Fruit fly (Drosophila melanogaster): ENCODE measurements around the gene Rpn3.

Rpn3 gene

DNA sequence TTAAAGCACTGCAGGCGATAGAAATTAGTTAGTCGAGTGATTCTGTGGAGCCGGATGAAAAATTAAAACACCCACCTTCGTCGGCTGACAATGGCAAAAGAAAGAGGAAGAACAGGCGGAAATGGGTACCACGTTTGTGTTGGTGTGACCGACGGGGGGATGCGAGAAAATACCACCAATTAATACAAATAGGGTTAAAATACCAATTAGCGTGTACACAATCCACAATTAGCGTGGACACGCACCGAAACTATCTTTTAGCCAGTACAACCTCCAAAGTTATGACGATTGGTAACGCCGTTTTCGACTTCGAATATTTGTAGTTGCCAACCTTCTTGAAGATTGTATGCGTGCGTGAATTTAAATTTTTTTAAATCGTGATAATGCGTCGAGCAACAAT is 42.5 kb upstream of the Rpn3 start, which contains the start of gene RpL30 (continued):
- peak; percentile 99 for TF ChIP-seq Lhr (GFP tag; optimal IDR thresholded peaks at IDR 0.05)
- TF ChIP-seq nmo (GFP tag; optimal IDR thresholded peaks at IDR 0.05): peak; percentile 88
- TF ChIP-seq ranshi (GFP tag; IDR thresholded peaks at IDR 0.05): peak; percentile 89
- TF ChIP-seq Mad (GFP tag; optimal IDR thresholded peaks at IDR 0.05): peak; percentile 91
- TF ChIP-seq jigr1 (GFP tag; IDR thresholded peaks at IDR 0.05): no peak
- peak; percentile 58 for TF ChIP-seq hbn (GFP tag; IDR thresholded peaks at IDR 0.05; ENCODE audit: partially characterized antibody)
- peak; percentile 80 for TF ChIP-seq nerfin-1 (tag; optimal IDR thresholded peaks at IDR 0.05)
- TF ChIP-seq Xbp1 (GFP tag; optimal IDR thresholded peaks at IDR 0.05): peak; percentile 87
- peak; percentile 98 for TF ChIP-seq caup (GFP tag; optimal IDR thresholded peaks at IDR 0.05; ENCODE audit: severe bottlenecking)
- peak; percentile 92 for TF ChIP-seq so (GFP tag; IDR thresholded peaks at IDR 0.05)
- peak; percentile 90 for TF ChIP-seq CG14014 (GFP tag; IDR thresholded peaks at IDR 0.05)
- TF ChIP-seq B-H1 (GFP tag; IDR thresholded peaks at IDR 0.05): peak; percentile 62; the same call in 1 of the 3 replicates
- TF ChIP-seq HLH54F (GFP tag; optimal IDR thresholded peaks at IDR 0.05): peak; percentile 88
- TF ChIP-seq CG10959 (GFP tag; IDR thresholded peaks at IDR 0.05): peak; percentile 75
- TF ChIP-seq br (optimal IDR thresholded peaks at IDR 0.05): no peak
- peak; percentile 79; the same call in 2 of the 3 replicates for TF ChIP-seq CG11560 (tag; IDR thresholded peaks at IDR 0.05)
- TF ChIP-seq CG12219 (GFP tag; optimal IDR thresholded peaks at IDR 0.05): peak; percentile 91
- peak; percentile 79 for TF ChIP-seq psq (GFP tag; optimal IDR thresholded peaks at IDR 0.05)
- TF ChIP-seq CG11723 (GFP tag; optimal IDR thresholded peaks at IDR 0.05): peak; percentile 89
- TF ChIP-seq CG12769 (tag; optimal IDR thresholded peaks at IDR 0.05): peak; percentile 94
- TF ChIP-seq Max (GFP tag; optimal IDR thresholded peaks at IDR 0.05): peak; percentile 95
- TF ChIP-seq Rx (GFP tag; IDR thresholded peaks at IDR 0.05): peak; percentile 84
- no peak for TF ChIP-seq h (optimal IDR thresholded peaks at IDR 0.05)
- peak; percentile 60 for TF ChIP-seq Drgx (GFP tag; IDR thresholded peaks at IDR 0.05)
- TF ChIP-seq sc (optimal IDR thresholded peaks at IDR 0.05): no peak
- peak; percentile 66 for TF ChIP-seq sc (GFP tag; optimal IDR thresholded peaks at IDR 0.05)
- peak; percentile 86 for TF ChIP-seq CG2199 (GFP tag; IDR thresholded peaks at IDR 0.05)
- TF ChIP-seq usp (GFP tag; optimal IDR thresholded peaks at IDR 0.05): no peak
- peak; percentile 65 for TF ChIP-seq Scr (GFP tag; IDR thresholded peaks at IDR 0.05; ENCODE audit: partially characterized antibody)
- peak; percentile 64 for TF ChIP-seq sima (GFP tag; optimal IDR thresholded peaks at IDR 0.05)
- TF ChIP-seq lmd (GFP tag; IDR thresholded peaks at IDR 0.05): peak; percentile 72
- no peak for TF ChIP-seq hth (optimal IDR thresholded peaks at IDR 0.05)
- peak; percentile 97 for TF ChIP-seq HmgZ (tag; optimal IDR thresholded peaks at IDR 0.05)
- TF ChIP-seq disco-r (GFP tag; optimal IDR thresholded peaks at IDR 0.05): peak; percentile 84
- peak; percentile 90 for TF ChIP-seq grn (GFP tag; optimal IDR thresholded peaks at IDR 0.05)
- TF ChIP-seq CG14710 (tag; optimal IDR thresholded peaks at IDR 0.05): peak; percentile 92
- TF ChIP-seq Ada2b (GFP tag; IDR thresholded peaks at IDR 0.05): peak; percentile 69
- peak; percentile 100 for TF ChIP-seq pita (GFP tag; optimal IDR thresholded peaks at IDR 0.05)
- TF ChIP-seq slbo (GFP tag; IDR thresholded peaks at IDR 0.05): peak; percentile 80
- peak; percentile 87 for TF ChIP-seq CG8924 (tag; optimal IDR thresholded peaks at IDR 0.05)
- peak; percentile 87 for TF ChIP-seq CG4282 (GFP tag; optimal IDR thresholded peaks at IDR 0.05)
- TF ChIP-seq YL-1 (GFP tag; optimal IDR thresholded peaks at IDR 0.05): peak; percentile 99
- TF ChIP-seq CG15601 (tag; optimal IDR thresholded peaks at IDR 0.05): peak; percentile 94
- peak; percentile 75 for TF ChIP-seq CG10366 (GFP tag; IDR thresholded peaks at IDR 0.05)
- peak; percentile 82 for TF ChIP-seq CG14050 (GFP tag; IDR thresholded peaks at IDR 0.05)
- peak; percentile 79 for TF ChIP-seq Antp (GFP tag; optimal IDR thresholded peaks at IDR 0.05)
- peak; percentile 85 for TF ChIP-seq vfl (GFP tag; optimal IDR thresholded peaks at IDR 0.05)
- TF ChIP-seq gro (GFP tag; optimal IDR thresholded peaks at IDR 0.05): peak; percentile 90
- TF ChIP-seq CG7271 (tag; optimal IDR thresholded peaks at IDR 0.05): peak; percentile 95
- TF ChIP-seq CG17568 (GFP tag; optimal IDR thresholded peaks at IDR 0.05): peak; percentile 91
- peak; percentile 35 for TF ChIP-seq CG10565 (GFP tag; optimal IDR thresholded peaks at IDR 0.05)
- TF ChIP-seq CG8290 (GFP tag; optimal IDR thresholded peaks at IDR 0.05): peak; percentile 90
- TF ChIP-seq CG8290 (tag; optimal IDR thresholded peaks at IDR 0.05): peak; percentile 84 to 98
